Fruit fly (Drosophila melanogaster): Measurements from ENCODE around the gene CG9706.

The CG9706 gene

dm6 chr3L:16829983-16830382, 47.2 kb downstream of the CG9706 start:
- TF ChIP-seq toe (GFP tag; optimal IDR thresholded peaks at IDR 0.05), result no peak
